Fruit fly (Drosophila melanogaster) whole organism, embryonic: Measurements from ENCODE around the gene Grip91.

Experiments
- Awh ChIP-seq: fragments of 200-800 bp; sonication (Bioruptor generic); IDR thresholded peaks from 2 replicates; pipeline ENCODE4, ENCODE4 v1.3.6; 2022; ENCODE audit warnings: missing biosample characterization, missing genetic modification characterization
- Bgb ChIP-seq: fragments of 200-800 bp; sonication (Bioruptor generic); IDR thresholded peaks from 2 replicates; pipeline ENCODE4 v1.3.6; 2022; ENCODE audit warnings: missing biosample characterization, missing genetic modification characterization; ENCODE audit not compliant: partially characterized antibody
- BtbVII ChIP-seq: fragments of 200-800 bp; sonication (Bioruptor generic); optimal IDR thresholded peaks from 3 replicates; lab custom pipeline; 2017; ENCODE audit warnings: missing biosample characterization, mild to moderate bottlenecking, missing genetic modification characterization
- CG10209 ChIP-seq: fragments of 200-800 bp; sonication (Bioruptor generic); optimal IDR thresholded peaks from 3 replicates; lab custom pipeline; 2017; ENCODE audit warnings: missing biosample characterization, mild to moderate bottlenecking, missing genetic modification characterization, missing genetic modification reagents
- CG11695 ChIP-seq: fragments of 200-800 bp; sonication (Bioruptor generic); IDR thresholded peaks from 3 replicates; pipeline ENCODE4 v1.3.6; 2022; ENCODE audit warnings: missing biosample characterization, missing genetic modification characterization
- CG1233 ChIP-seq: fragments of 200-800 bp; sonication (Bioruptor generic); optimal IDR thresholded peaks from 4 replicates; lab custom pipeline; 2018; ENCODE audit warnings: missing biosample characterization, mild to moderate bottlenecking, missing genetic modification characterization
- CG14710 ChIP-seq: fragments of 200-800 bp; sonication (Bioruptor generic); optimal IDR thresholded peaks from 3 replicates; lab custom pipeline; 2019; ENCODE audit warnings: missing biosample characterization, mild to moderate bottlenecking, missing genetic modification characterization, moderate library complexity
- CG14860 ChIP-seq: fragments of 200-800 bp; sonication (Bioruptor generic); IDR thresholded peaks from 3 replicates; pipeline ENCODE4 v1.3.6; 2022; ENCODE audit warnings: missing biosample characterization, missing genetic modification characterization; ENCODE audit not compliant: partially characterized antibody
- CG17802 ChIP-seq: fragments of 200-800 bp; sonication (Bioruptor generic); optimal IDR thresholded peaks from 2 replicates; lab custom pipeline; 2018; ENCODE audit warnings: missing biosample characterization, mild to moderate bottlenecking, missing genetic modification characterization, moderate library complexity
- CG17829 ChIP-seq: fragments of 200-800 bp; optimal IDR thresholded peaks from 2 replicates; lab custom pipeline; 2019; ENCODE audit warnings: missing biosample characterization, mild to moderate bottlenecking, missing genetic modification characterization, moderate library complexity
- CG18764 ChIP-seq: fragments of 200-800 bp; sonication (Bioruptor generic); optimal IDR thresholded peaks from 3 replicates; lab custom pipeline; 2016; ENCODE audit warnings: missing biosample characterization, missing genetic modification characterization
- CG2678 ChIP-seq: fragments of 200-800 bp; sonication (Bioruptor generic); optimal IDR thresholded peaks from 3 replicates; lab custom pipeline; 2019; ENCODE audit warnings: missing biosample characterization, mild to moderate bottlenecking, missing genetic modification characterization, moderate library complexity
- CG4360 ChIP-seq: fragments of 200-800 bp; sonication (Bioruptor generic); IDR thresholded peaks from 2 replicates; pipeline ENCODE4 v1.3.6; 2022; ENCODE audit warnings: missing biosample characterization, missing genetic modification characterization
- CG4617 ChIP-seq: fragments of 200-800 bp; sonication (Bioruptor generic); optimal IDR thresholded peaks from 3 replicates; lab custom pipeline; 2016; ENCODE audit warnings: missing biosample characterization, missing genetic modification characterization, borderline replicate concordance
- CG6175 ChIP-seq: fragments of 200-800 bp; sonication (Bioruptor generic); IDR thresholded peaks from 3 replicates; pipeline ENCODE4 v1.3.6; 2022; ENCODE audit warnings: missing biosample characterization, missing genetic modification characterization
- CG6272 ChIP-seq: fragments of 200-800 bp; sonication (Bioruptor generic); IDR thresholded peaks from 2 replicates; pipeline ENCODE4 v1.3.6; 2022; ENCODE audit warnings: missing biosample characterization, missing genetic modification characterization
- CG6683 ChIP-seq: fragments of 200-800 bp; sonication (Bioruptor generic); optimal IDR thresholded peaks from 2 replicates; lab custom pipeline; 2017; ENCODE audit warnings: missing biosample characterization, mild to moderate bottlenecking, missing genetic modification characterization, missing genetic modification reagents
- CG7357 ChIP-seq: fragments of 200-800 bp; sonication (Bioruptor generic); IDR thresholded peaks from 3 replicates; pipeline ENCODE4 v1.3.6; 2022; ENCODE audit warnings: missing biosample characterization, missing genetic modification characterization
- CG8089 ChIP-seq: fragments of 200-800 bp; sonication (Bioruptor generic); optimal IDR thresholded peaks from 3 replicates; lab custom pipeline; 2016; ENCODE audit warnings: missing biosample characterization, missing genetic modification characterization
- CG8359 ChIP-seq: fragments of 200-800 bp; sonication (Bioruptor generic); optimal IDR thresholded peaks from 2 replicates; lab custom pipeline; 2017; ENCODE audit warnings: missing biosample characterization, mild to moderate bottlenecking, missing genetic modification characterization, borderline replicate concordance
- CG8944 ChIP-seq: fragments of 200-800 bp; sonication (Bioruptor generic); optimal IDR thresholded peaks from 3 replicates; lab custom pipeline; 2016; ENCODE audit warnings: missing biosample characterization, missing genetic modification characterization
- CG9215 ChIP-seq: fragments of 200-800 bp; sonication (Bioruptor generic); IDR thresholded peaks from 2 replicates; pipeline ENCODE4 v1.3.6; 2022; ENCODE audit warnings: missing biosample characterization, missing genetic modification characterization
- CG9797 ChIP-seq: fragments of 200-800 bp; sonication (Bioruptor generic); optimal IDR thresholded peaks from 3 replicates; lab custom pipeline; 2018; ENCODE audit warnings: missing biosample characterization, mild to moderate bottlenecking, missing genetic modification characterization
- Dref ChIP-seq: fragments of 200-800 bp; sonication (Bioruptor generic); IDR thresholded peaks from 2 replicates; pipeline ENCODE4 v1.3.6; 2022; ENCODE audit warnings: missing biosample characterization, missing genetic modification characterization
- HLH4C ChIP-seq: fragments of 200-800 bp; sonication (Bioruptor generic); IDR thresholded peaks from 3 replicates; pipeline ENCODE4 v1.3.6; 2022; ENCODE audit warnings: missing biosample characterization, missing genetic modification characterization; ENCODE audit not compliant: partially characterized antibody
- Hr51 ChIP-seq, 2 experiments: fragments of 200-800 bp; sonication (Bioruptor generic); optimal IDR thresholded peaks; 2 replicates in 1 of 2; 3 replicates in 1 of 2; lab custom pipeline; 2016 to 2018; ENCODE audit warnings: missing biosample characterization in 2 of 2, missing genetic modification characterization in 2 of 2, mild to moderate bottlenecking in 1 of 2, moderate library complexity in 1 of 2
- Kr ChIP-seq: fragments of 200-800 bp; sonication (Bioruptor generic); optimal IDR thresholded peaks from 2 replicates; lab custom pipeline; 2017; ENCODE audit warnings: missing biosample characterization, mild to moderate bottlenecking, missing genetic modification characterization
- MTF-1 ChIP-seq: fragments of 200-800 bp; sonication (Bioruptor generic); optimal IDR thresholded peaks from 2 replicates; lab custom pipeline; 2018; ENCODE audit warnings: missing biosample characterization, mild to moderate bottlenecking, missing genetic modification characterization, borderline replicate concordance
- Mad ChIP-seq: fragments of 200-800 bp; sonication (Bioruptor generic); optimal IDR thresholded peaks from 2 replicates; lab custom pipeline; 2016; ENCODE audit warnings: missing biosample characterization, missing genetic modification characterization
- Sox102F ChIP-seq: fragments of 200-800 bp; sonication (Bioruptor generic); optimal IDR thresholded peaks from 2 replicates; lab custom pipeline; 2018; ENCODE audit warnings: missing biosample characterization, mild to moderate bottlenecking, missing genetic modification characterization, moderate library complexity
- YL-1 ChIP-seq: fragments of 200-800 bp; sonication (Bioruptor generic); optimal IDR thresholded peaks from 3 replicates; lab custom pipeline; 2017; ENCODE audit warnings: missing biosample characterization, mild to moderate bottlenecking, missing genetic modification characterization
- ara ChIP-seq: fragments of 200-800 bp; sonication (Bioruptor generic); IDR thresholded peaks from 2 replicates; pipeline ENCODE4 v1.3.6; 2022; ENCODE audit warnings: missing biosample characterization, missing genetic modification characterization
- corto ChIP-seq: fragments of 200-800 bp; sonication (Bioruptor generic); optimal IDR thresholded peaks from 2 replicates; lab custom pipeline; 2016; ENCODE audit warnings: missing biosample characterization, mild to moderate bottlenecking, missing genetic modification characterization, moderate library complexity
- crc ChIP-seq: fragments of 200-800 bp; sonication (Bioruptor generic); optimal IDR thresholded peaks from 2 replicates; lab custom pipeline; 2016; ENCODE audit warnings: missing biosample characterization, missing genetic modification characterization
- da ChIP-seq: fragments of 200-800 bp; sonication (Bioruptor generic); optimal IDR thresholded peaks from 2 replicates; lab custom pipeline; 2016; ENCODE audit warnings: missing biosample characterization, missing genetic modification characterization
- gsb ChIP-seq: fragments of 200-800 bp; sonication (Bioruptor generic); IDR thresholded peaks from 2 replicates; pipeline ENCODE4 v1.3.6; 2022; ENCODE audit warnings: missing biosample characterization, missing genetic modification characterization
- maf-S ChIP-seq: fragments of 200-800 bp; sonication (Bioruptor generic); optimal IDR thresholded peaks from 2 replicates; lab custom pipeline; 2016; ENCODE audit warnings: missing biosample characterization, missing genetic modification characterization
- mam ChIP-seq: fragments of 200-800 bp; sonication (Bioruptor generic); optimal IDR thresholded peaks from 3 replicates; lab custom pipeline; 2016; ENCODE audit warnings: missing biosample characterization, missing genetic modification characterization
- p53 ChIP-seq: fragments of 200-800 bp; sonication (Bioruptor generic); optimal IDR thresholded peaks from 2 replicates; lab custom pipeline; 2016; ENCODE audit warnings: missing biosample characterization, missing genetic modification characterization
- pnt ChIP-seq: fragments of 200-800 bp; sonication (Bioruptor generic); optimal IDR thresholded peaks from 3 replicates; lab custom pipeline; 2016; ENCODE audit warnings: missing biosample characterization, missing genetic modification characterization
- pros ChIP-seq: fragments of 200-800 bp; sonication (Bioruptor generic); optimal IDR thresholded peaks from 3 replicates; lab custom pipeline; 2019; ENCODE audit warnings: missing biosample characterization, mild to moderate bottlenecking, missing genetic modification characterization, moderate library complexity
- repo ChIP-seq: fragments of 200-800 bp; sonication (Bioruptor generic); optimal IDR thresholded peaks from 2 replicates; lab custom pipeline; 2016; ENCODE audit warnings: missing biosample characterization, missing genetic modification characterization
- salm ChIP-seq: fragments of 200-800 bp; sonication (Bioruptor generic); optimal IDR thresholded peaks from 2 replicates; lab custom pipeline; 2018; ENCODE audit warnings: missing biosample characterization, mild to moderate bottlenecking, missing genetic modification characterization
- sc ChIP-seq, 3 experiments: fragments of >200 bp in 2 of 3; fragments of 200-800 bp in 1 of 3; sonication (Bioruptor generic) in 1 of 3; optimal IDR thresholded peaks; 2 replicates in 2 of 3; 3 replicates in 1 of 3; lab custom pipeline; 2017; ENCODE audit warnings: mild to moderate bottlenecking in 1 of 3, missing biosample characterization in 1 of 3, missing genetic modification characterization in 1 of 3, missing genetic modification reagents in 1 of 3
- scrt ChIP-seq: fragments of 200-800 bp; sonication (Bioruptor generic); optimal IDR thresholded peaks from 2 replicates; lab custom pipeline; 2018; ENCODE audit warnings: missing biosample characterization, mild to moderate bottlenecking, missing genetic modification characterization, moderate library complexity
- sima ChIP-seq: fragments of 200-800 bp; sonication (Bioruptor generic); optimal IDR thresholded peaks from 2 replicates; lab custom pipeline; 2016; ENCODE audit warnings: missing biosample characterization, missing genetic modification characterization
- sqz ChIP-seq: fragments of 200-800 bp; sonication (Bioruptor generic); optimal IDR thresholded peaks from 3 replicates; lab custom pipeline; 2018; ENCODE audit warnings: missing biosample characterization, mild to moderate bottlenecking, missing genetic modification characterization
- vfl ChIP-seq: fragments of 200-800 bp; sonication (Bioruptor generic); optimal IDR thresholded peaks from 2 replicates; lab custom pipeline; 2016; ENCODE audit warnings: missing biosample characterization, missing genetic modification characterization

Grip91 gene

DNA sequence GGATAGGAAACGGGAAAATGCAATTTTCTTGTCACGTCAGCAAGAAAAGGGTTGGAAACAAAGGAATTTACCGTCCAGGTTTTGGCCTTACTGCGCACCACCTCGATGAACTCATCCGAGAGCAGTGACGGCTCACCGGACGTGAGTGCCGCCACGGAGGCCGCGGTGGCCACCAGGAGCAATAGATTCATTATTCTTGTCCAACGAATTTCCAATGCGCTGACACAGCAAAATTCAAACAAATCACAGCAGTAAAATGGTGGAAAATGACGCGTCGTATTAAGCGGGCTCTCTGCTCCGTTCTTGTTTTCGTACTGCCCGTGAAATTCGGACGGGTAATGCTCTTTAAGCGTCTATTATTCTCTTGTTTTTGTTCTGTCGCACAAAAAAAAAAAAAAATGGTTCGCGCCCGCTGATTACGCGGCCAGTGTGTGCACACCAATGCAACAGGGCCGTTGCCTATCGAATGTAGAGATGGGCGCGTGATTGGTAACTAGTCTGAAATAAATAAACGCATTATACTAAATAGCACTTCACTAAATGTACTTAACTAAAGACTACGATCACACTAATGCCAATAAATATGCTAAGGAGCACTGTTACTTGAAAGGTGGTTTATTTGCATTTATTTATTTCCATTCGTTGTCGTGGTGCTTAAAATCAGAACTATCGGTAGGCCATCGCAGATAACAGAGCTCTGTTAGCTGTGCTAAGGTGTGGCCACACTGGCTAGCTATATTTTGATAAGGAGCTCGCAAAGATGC lies 37.4 kb upstream of the Grip91 start, which contains the start of the genes CtsB and amrt (continued):
- TF ChIP-seq pnt = peak; percentile 48
- no peak for TF ChIP-seq salm (tag; lab: Kevin White, UChicago)
- no peak for TF ChIP-seq CG8944 (GFP tag; lab: Kevin White, UChicago)
- TF ChIP-seq CG18764 = no peak
- TF ChIP-seq Bgb (GFP tag; lab: Robert Waterston, UW) = peak; percentile 78
- no peak for TF ChIP-seq CG9215 (GFP tag; lab: Robert Waterston, UW)
- TF ChIP-seq Mad (GFP tag; lab: Kevin White, UChicago) = no peak
- no peak for TF ChIP-seq gsb
- TF ChIP-seq YL-1 = peak; percentile 51
- TF ChIP-seq CG7357 (GFP tag; lab: Robert Waterston, UW) = no peak
- TF ChIP-seq Dref (GFP tag; lab: Robert Waterston, UW) = peak; percentile 55
- TF ChIP-seq da (GFP tag; lab: Kevin White, UChicago) = no peak
- TF ChIP-seq HLH4C (GFP tag; lab: Robert Waterston, UW) = peak; percentile 76
- no peak for TF ChIP-seq crc
- TF ChIP-seq CG8089 = peak; percentile 46
- TF ChIP-seq mam = peak; percentile 70
- TF ChIP-seq CG11695 (GFP tag; lab: Robert Waterston, UW) = no peak
- TF ChIP-seq CG8359 (GFP tag; lab: Kevin White, UChicago) = no peak
- TF ChIP-seq Hr51 (GFP tag; optimal IDR thresholded peaks at IDR 0.05; lab: Kevin White, UChicago) = peak in 1 of 2 experiments; percentile 26
- TF ChIP-seq CG6683 (GFP tag; lab: Kevin White, UChicago) = no peak
- TF ChIP-seq CG14860 (GFP tag; lab: Robert Waterston, UW) = peak; percentile 75
- no peak for TF ChIP-seq BtbVII (GFP tag; lab: Kevin White, UChicago)
- no peak for TF ChIP-seq MTF-1 (GFP tag; lab: Kevin White, UChicago)
- TF ChIP-seq Awh = no peak
- TF ChIP-seq sima (GFP tag; lab: Kevin White, UChicago) = no peak
- no peak for TF ChIP-seq CG4360 (GFP tag; lab: Robert Waterston, UW)
- peak; percentile 29 for TF ChIP-seq repo (GFP tag; lab: Kevin White, UChicago)
- TF ChIP-seq CG17829 (tag; lab: Kevin White, UChicago) = peak; percentile 62
- no peak for TF ChIP-seq ara (GFP tag; lab: Robert Waterston, UW)
- TF ChIP-seq CG4617 (GFP tag; lab: Kevin White, UChicago) = peak; percentile 55
- peak; percentile 13 for TF ChIP-seq CG17802
- TF ChIP-seq CG10209 (GFP tag; lab: Kevin White, UChicago) = peak; percentile 48
- no peak for TF ChIP-seq CG6175 (GFP tag; lab: Robert Waterston, UW)
- peak; percentile 43 for TF ChIP-seq Kr (GFP tag; lab: Kevin White, UChicago)
- TF ChIP-seq CG14710 (tag; lab: Kevin White, UChicago) = peak; percentile 100
- TF ChIP-seq p53 (GFP tag; lab: Kevin White, UChicago) = peak; percentile 34
- TF ChIP-seq CG9797 (GFP tag; lab: Kevin White, UChicago) = peak; percentile 46
- peak; percentile 37 for TF ChIP-seq CG1233
- TF ChIP-seq vfl (GFP tag; lab: Kevin White, UChicago) = no peak
- peak; percentile 60 for TF ChIP-seq CG2678 (tag; lab: Kevin White, UChicago)
- TF ChIP-seq corto = no peak
- TF ChIP-seq sc (optimal IDR thresholded peaks at IDR 0.05; lab: Kevin White, UChicago) = no peak
- no peak for TF ChIP-seq sc (GFP tag; optimal IDR thresholded peaks at IDR 0.05; lab: Kevin White, UChicago)
- no peak for TF ChIP-seq pros (GFP tag; lab: Kevin White, UChicago)
- no peak for TF ChIP-seq scrt (GFP tag; lab: Kevin White, UChicago)
- TF ChIP-seq CG6272 = no peak
- TF ChIP-seq Sox102F (GFP tag; lab: Kevin White, UChicago) = no peak
- no peak for TF ChIP-seq maf-S (GFP tag; lab: Kevin White, UChicago)
- TF ChIP-seq sqz (GFP tag; lab: Kevin White, UChicago) = peak; percentile 93
